Fruit fly (Drosophila melanogaster) whole organism, embryonic: ENCODE data around the gene unk.

ENCODE experiments used
- B-H1 ChIP-seq: fragments of 200-800 bp; sonication (Bioruptor generic); IDR thresholded peaks from 3 replicates; pipeline ENCODE4 v1.3.6; 2022; ENCODE audit warnings: missing biosample characterization, missing genetic modification characterization
- BEAF-32 ChIP-seq: fragments of 200-800 bp; sonication (Bioruptor generic); optimal IDR thresholded peaks from 3 replicates; lab custom pipeline; 2017; ENCODE audit warnings: missing biosample characterization, missing genetic modification characterization, mild to moderate bottlenecking, moderate library complexity, missing genetic modification reagents
- CG10267 ChIP-seq: fragments of 200-800 bp; sonication (Bioruptor generic); optimal IDR thresholded peaks from 2 replicates; lab custom pipeline; 2018; ENCODE audit warnings: missing biosample characterization, mild to moderate bottlenecking, missing genetic modification characterization, moderate library complexity
- CG12104 ChIP-seq: fragments of 200-800 bp; sonication (Bioruptor generic); optimal IDR thresholded peaks from 3 replicates; lab custom pipeline; 2016; ENCODE audit warnings: missing biosample characterization, missing genetic modification characterization
- CG14860 ChIP-seq: fragments of 200-800 bp; sonication (Bioruptor generic); IDR thresholded peaks from 3 replicates; pipeline ENCODE4 v1.3.6; 2022; ENCODE audit warnings: missing biosample characterization, missing genetic modification characterization; ENCODE audit not compliant: partially characterized antibody
- CG15073 ChIP-seq: fragments of 200-800 bp; sonication (Bioruptor generic); optimal IDR thresholded peaks from 2 replicates; lab custom pipeline; 2016; ENCODE audit warnings: missing biosample characterization, missing genetic modification characterization
- CG15696 ChIP-seq: fragments of 200-800 bp; sonication (Bioruptor generic); optimal IDR thresholded peaks from 2 replicates; lab custom pipeline; 2019; ENCODE audit warnings: missing biosample characterization, mild to moderate bottlenecking, missing genetic modification characterization, moderate library complexity
- CG16863 ChIP-seq: fragments of 200-800 bp; sonication (Bioruptor generic); optimal IDR thresholded peaks from 3 replicates; lab custom pipeline; 2016; ENCODE audit warnings: missing biosample characterization, missing genetic modification characterization
- CG17361 ChIP-seq: fragments of 200-800 bp; sonication (Bioruptor generic); IDR thresholded peaks from 3 replicates; pipeline ENCODE4 v1.3.6; 2022; ENCODE audit warnings: missing biosample characterization, missing genetic modification characterization
- CG18011 ChIP-seq: fragments of 200-800 bp; sonication (Bioruptor generic); optimal IDR thresholded peaks from 2 replicates; lab custom pipeline; 2017; ENCODE audit warnings: missing biosample characterization, missing genetic modification characterization, mild to moderate bottlenecking, moderate library complexity, missing genotype
- CG2116 ChIP-seq: fragments of 200-800 bp; sonication (Bioruptor generic); optimal IDR thresholded peaks from 3 replicates; lab custom pipeline; 2018; ENCODE audit warnings: missing biosample characterization, mild to moderate bottlenecking, missing genetic modification characterization
- CG2199 ChIP-seq: fragments of 200-800 bp; sonication (Bioruptor generic); IDR thresholded peaks from 3 replicates; pipeline ENCODE4 v1.3.6; 2022; ENCODE audit warnings: missing biosample characterization, missing genetic modification characterization
- CG30403 ChIP-seq: fragments of 200-800 bp; sonication (Bioruptor generic); optimal IDR thresholded peaks from 3 replicates; lab custom pipeline; 2016; ENCODE audit warnings: missing biosample characterization, missing genetic modification characterization
- CG30431 ChIP-seq: fragments of 200-800 bp; sonication (Bioruptor generic); optimal IDR thresholded peaks from 2 replicates; lab custom pipeline; 2017; ENCODE audit warnings: missing biosample characterization, missing genetic modification characterization
- CG3065 ChIP-seq: fragments of 200-800 bp; sonication (Bioruptor generic); optimal IDR thresholded peaks from 2 replicates; lab custom pipeline; 2016; ENCODE audit warnings: missing biosample characterization, missing genetic modification characterization
- CG32532 ChIP-seq: fragments of 200-800 bp; sonication (Bioruptor generic); IDR thresholded peaks from 2 replicates; pipeline ENCODE4 v1.3.6; 2022; ENCODE audit warnings: missing biosample characterization, missing genetic modification characterization
- CG3407 ChIP-seq: fragments of 200-800 bp; sonication (Bioruptor generic); optimal IDR thresholded peaks from 2 replicates; lab custom pipeline; 2018; ENCODE audit warnings: missing biosample characterization, mild to moderate bottlenecking, missing genetic modification characterization
- CG3847 ChIP-seq: fragments of 200-800 bp; sonication (Bioruptor generic); IDR thresholded peaks from 2 replicates; pipeline ENCODE4 v1.3.6; 2022; ENCODE audit warnings: missing biosample characterization, missing genetic modification characterization
- CG42726 ChIP-seq: fragments of 200-800 bp; sonication (Bioruptor generic); IDR thresholded peaks from 2 replicates; pipeline ENCODE4 v1.3.6; 2022; ENCODE audit warnings: missing biosample characterization, missing genetic modification characterization; ENCODE audit not compliant: partially characterized antibody
- CG4617 ChIP-seq: fragments of 200-800 bp; sonication (Bioruptor generic); optimal IDR thresholded peaks from 3 replicates; lab custom pipeline; 2016; ENCODE audit warnings: missing biosample characterization, missing genetic modification characterization, borderline replicate concordance
- CG6813 ChIP-seq: fragments of 200-800 bp; sonication (Bioruptor generic); optimal IDR thresholded peaks from 2 replicates; lab custom pipeline; 2017; ENCODE audit warnings: missing biosample characterization, missing genetic modification characterization, mild to moderate bottlenecking, moderate library complexity, missing genetic modification reagents
- CG6854 ChIP-seq: fragments of 200-800 bp; sonication (Bioruptor generic); optimal IDR thresholded peaks from 3 replicates; lab custom pipeline; 2017; ENCODE audit warnings: missing biosample characterization, mild to moderate bottlenecking, missing genetic modification characterization
- CTCF ChIP-seq: fragments of 200-800 bp; sonication (Bioruptor generic); optimal IDR thresholded peaks from 2 replicates; lab custom pipeline; 2017; ENCODE audit warnings: missing biosample characterization, mild to moderate bottlenecking, missing genetic modification characterization, moderate library complexity
- Chrac-16 ChIP-seq: fragments of 200-800 bp; sonication (Bioruptor generic); optimal IDR thresholded peaks from 3 replicates; lab custom pipeline; 2016; ENCODE audit warnings: missing biosample characterization, missing genetic modification characterization
- Dp ChIP-seq: fragments of 200-800 bp; sonication (Bioruptor generic); optimal IDR thresholded peaks from 2 replicates; lab custom pipeline; 2018; ENCODE audit warnings: missing biosample characterization, mild to moderate bottlenecking, missing genetic modification characterization, moderate library complexity
- E2f2 ChIP-seq: fragments of 200-800 bp; sonication (Bioruptor generic); IDR thresholded peaks from 2 replicates; pipeline ENCODE4 v1.3.6; 2022; ENCODE audit warnings: missing biosample characterization, missing genetic modification characterization
- Hmx ChIP-seq: fragments of 200-800 bp; sonication (Bioruptor generic); optimal IDR thresholded peaks from 2 replicates; lab custom pipeline; 2016; ENCODE audit warnings: missing biosample characterization, missing genetic modification characterization
- Meics ChIP-seq: fragments of 200-800 bp; sonication (Bioruptor generic); optimal IDR thresholded peaks from 2 replicates; lab custom pipeline; 2017; ENCODE audit warnings: missing biosample characterization, mild to moderate bottlenecking, missing genetic modification characterization
- Myb ChIP-seq: fragments of 200-800 bp; sonication (Bioruptor generic); optimal IDR thresholded peaks from 2 replicates; lab custom pipeline; 2016; ENCODE audit warnings: missing biosample characterization, missing genetic modification characterization
- NC2β ChIP-seq: fragments of 200-800 bp; sonication (Bioruptor generic); optimal IDR thresholded peaks from 2 replicates; lab custom pipeline; 2016; ENCODE audit warnings: missing biosample characterization, missing genetic modification characterization
- PHDP ChIP-seq: fragments of 200-800 bp; sonication (Bioruptor generic); optimal IDR thresholded peaks from 3 replicates; lab custom pipeline; 2018; ENCODE audit warnings: missing biosample characterization, mild to moderate bottlenecking, missing genetic modification characterization, moderate library complexity
- Xbp1 ChIP-seq: fragments of 200-800 bp; sonication (Bioruptor generic); optimal IDR thresholded peaks from 3 replicates; lab custom pipeline; 2016; ENCODE audit warnings: missing biosample characterization, mild to moderate bottlenecking, missing genetic modification characterization
- chinmo ChIP-seq: fragments of 200-800 bp; sonication (Bioruptor generic); IDR thresholded peaks from 4 replicates; pipeline ENCODE4 v1.3.6; 2022; ENCODE audit warnings: missing biosample characterization, missing genetic modification characterization; ENCODE audit not compliant: partially characterized antibody
- dmrt11E ChIP-seq: fragments of 200-800 bp; sonication (Bioruptor generic); optimal IDR thresholded peaks from 3 replicates; lab custom pipeline; 2018; ENCODE audit warnings: missing biosample characterization, mild to moderate bottlenecking, missing genetic modification characterization, moderate library complexity
- dysf ChIP-seq: fragments of 200-800 bp; sonication (Bioruptor generic); IDR thresholded peaks from 3 replicates; pipeline ENCODE4 v1.3.6; 2022; ENCODE audit warnings: missing biosample characterization, missing genetic modification characterization
- esg ChIP-seq: fragments of 200-800 bp; sonication (Bioruptor generic); conservative IDR thresholded peaks from 2 replicates; pipeline ENCODE4 v1.3.6; 2022; ENCODE audit warnings: missing biosample characterization, missing genetic modification characterization
- ewg ChIP-seq: fragments of 200-800 bp; sonication (Bioruptor generic); optimal IDR thresholded peaks from 3 replicates; lab custom pipeline; 2017; ENCODE audit warnings: mild to moderate bottlenecking, missing biosample characterization, missing genetic modification reagents, missing genetic modification characterization
- gem ChIP-seq: fragments of 200-800 bp; sonication (Bioruptor generic); optimal IDR thresholded peaks from 2 replicates; lab custom pipeline; 2019; ENCODE audit warnings: missing biosample characterization, mild to moderate bottlenecking, missing genetic modification characterization, moderate library complexity
- grn ChIP-seq: fragments of 200-800 bp; sonication (Bioruptor generic); optimal IDR thresholded peaks from 3 replicates; lab custom pipeline; 2017; ENCODE audit warnings: missing biosample characterization, missing genetic modification characterization
- insv ChIP-seq, 2 experiments: fragments of 200-800 bp; sonication (Bioruptor generic); optimal IDR thresholded peaks; 3 replicates each; lab custom pipeline; 2016 to 2018; ENCODE audit warnings: missing biosample characterization in 2 of 2, missing genetic modification characterization in 2 of 2
- ken ChIP-seq: fragments of 200-800 bp; sonication (Bioruptor generic); IDR thresholded peaks from 3 replicates; pipeline ENCODE4 v1.3.6; 2022; ENCODE audit warnings: missing biosample characterization, missing genetic modification characterization
- kni ChIP-seq: fragments of 200-800 bp; sonication (Bioruptor generic); optimal IDR thresholded peaks from 3 replicates; lab custom pipeline; 2017; ENCODE audit warnings: mild to moderate bottlenecking, missing biosample characterization, missing genetic modification reagents, missing genetic modification characterization
- lola ChIP-seq, 3 experiments: fragments of >200 bp in 2 of 3; fragments of 200-800 bp in 1 of 3; sonication (Bioruptor generic) in 1 of 3; optimal IDR thresholded peaks; 2 replicates each; lab custom pipeline; 2017 to 2019; ENCODE audit warnings: missing biosample characterization in 3 of 3, missing genetic modification characterization in 3 of 3, mild to moderate bottlenecking in 1 of 3, moderate library complexity in 1 of 3
- pita ChIP-seq: fragments of 200-800 bp; sonication (Bioruptor generic); optimal IDR thresholded peaks from 2 replicates; lab custom pipeline; 2017; ENCODE audit warnings: missing biosample characterization, mild to moderate bottlenecking, missing genetic modification characterization
- repo ChIP-seq: fragments of 200-800 bp; sonication (Bioruptor generic); optimal IDR thresholded peaks from 2 replicates; lab custom pipeline; 2016; ENCODE audit warnings: missing biosample characterization, missing genetic modification characterization
- salm ChIP-seq: fragments of 200-800 bp; sonication (Bioruptor generic); optimal IDR thresholded peaks from 2 replicates; lab custom pipeline; 2018; ENCODE audit warnings: missing biosample characterization, mild to moderate bottlenecking, missing genetic modification characterization
- scrt ChIP-seq: fragments of 200-800 bp; sonication (Bioruptor generic); optimal IDR thresholded peaks from 2 replicates; lab custom pipeline; 2018; ENCODE audit warnings: missing biosample characterization, mild to moderate bottlenecking, missing genetic modification characterization, moderate library complexity
- sisA ChIP-seq: fragments of 200-800 bp; sonication (Bioruptor generic); IDR thresholded peaks from 2 replicates; pipeline ENCODE4 v1.3.6; 2022; ENCODE audit warnings: missing biosample characterization, missing genetic modification characterization
- tna ChIP-seq: fragments of 200-800 bp; sonication (Bioruptor generic); IDR thresholded peaks from 2 replicates; pipeline ENCODE4 v1.3.6; 2022; ENCODE audit warnings: missing biosample characterization, missing genetic modification characterization; ENCODE audit not compliant: partially characterized antibody
- tx ChIP-seq: fragments of 200-800 bp; sonication (Bioruptor generic); optimal IDR thresholded peaks from 2 replicates; lab custom pipeline; 2016; ENCODE audit warnings: missing biosample characterization, missing genetic modification characterization

unk gene

dm6 chr3R:23159289-23159956, 1.8 kb upstream of the unk start, which contains the start of gene VhaAC39-2 (continued):
- TF ChIP-seq kni (GFP tag; lab: Kevin White, UChicago) (no peak), ken (GFP tag; lab: Robert Waterston, UW) (no peak), tna (GFP tag; lab: Robert Waterston, UW) (no peak), CG10267 (tag; lab: Kevin White, UChicago) (peak; percentile 29), CG18011 (GFP tag; lab: Kevin White, UChicago) (no peak), dmrt11E (tag; lab: Kevin White, UChicago) (peak; percentile 21), PHDP (no peak), sisA (GFP tag; lab: Robert Waterston, UW) (peak; percentile 54), E2f2 (GFP tag; lab: Robert Waterston, UW) (peak; percentile 68), CG14860 (no peak), tx (GFP tag; lab: Kevin White, UChicago) (no peak), scrt (GFP tag; lab: Kevin White, UChicago) (peak; percentile 93), BEAF-32 (GFP tag; lab: Kevin White, UChicago) (peak; percentile 22), CG6813 (GFP tag; lab: Kevin White, UChicago) (no peak), pita (GFP tag; lab: Kevin White, UChicago) (peak; percentile 9), chinmo (GFP tag; lab: Robert Waterston, UW) (no peak), ewg (GFP tag; lab: Kevin White, UChicago) (peak; percentile 91), lola (GFP tag; optimal IDR thresholded peaks at IDR 0.05; lab: Kevin White, UChicago) (no peak), CG12104 (GFP tag; lab: Kevin White, UChicago) (no peak), CG30431 (GFP tag; lab: Kevin White, UChicago) (no peak), CG4617 (GFP tag; lab: Kevin White, UChicago) (no peak), NC2β (GFP tag; lab: Kevin White, UChicago) (no peak), repo (GFP tag; lab: Kevin White, UChicago) (no peak), CG16863 (GFP tag; lab: Kevin White, UChicago) (no peak), CG30403 (GFP tag; lab: Kevin White, UChicago) (peak; percentile 2), Xbp1 (GFP tag; lab: Kevin White, UChicago) (peak; percentile 16), CTCF (GFP tag; lab: Kevin White, UChicago) (peak; percentile 95), CG42726 (GFP tag; lab: Robert Waterston, UW) (no peak), CG6854 (GFP tag; lab: Kevin White, UChicago) (no peak), CG15073 (GFP tag; lab: Kevin White, UChicago) (no peak), CG3065 (GFP tag; lab: Kevin White, UChicago) (no peak), Meics (GFP tag; lab: Kevin White, UChicago) (peak; percentile 23), CG15696 (tag; lab: Kevin White, UChicago) (peak; percentile 52), dysf (GFP tag; lab: Robert Waterston, UW) (no peak), insv (GFP tag; optimal IDR thresholded peaks at IDR 0.05; lab: Kevin White, UChicago) (peak in 1 of 2 experiments; percentile 3), gem (peak; percentile 14), Chrac-16 (peak; percentile 6), Myb (GFP tag; lab: Kevin White, UChicago) (peak; percentile 88), esg (GFP tag; lab: Robert Waterston, UW) (no peak), CG17361 (GFP tag; lab: Robert Waterston, UW) (no peak), CG2199 (GFP tag; lab: Robert Waterston, UW) (peak; percentile 71; the same call in 2 of the 3 replicates), CG2116 (peak; percentile 42), grn (GFP tag; lab: Kevin White, UChicago) (no peak), CG3407 (no peak), B-H1 (GFP tag; lab: Robert Waterston, UW) (no peak), CG3847 (GFP tag; lab: Robert Waterston, UW) (peak; percentile 48), salm (no peak), Dp (GFP tag; lab: Kevin White, UChicago) (peak; percentile 57), CG32532 (GFP tag; lab: Robert Waterston, UW) (no peak; the same call in 1 of the 2 replicates), Hmx (GFP tag; lab: Kevin White, UChicago) (no peak)
